Worm (Caenorhabditis elegans) whole organism, L3 larva: ENCODE measurements around the gene col-14.

Experiments
- aly-2 ChIP-seq: fragments of 150-350 bp; optimal IDR thresholded peaks from 2 replicates; lab custom pipeline; 2014; ENCODE audit warnings: missing biosample characterization, missing genetic modification characterization
- ceh-82 ChIP-seq: fragments of 150-350 bp; optimal IDR thresholded peaks from 2 replicates; lab custom pipeline; 2014; ENCODE audit warnings: missing biosample characterization, missing genetic modification characterization
- elt-3 ChIP-seq, 3 experiments: fragments of 150-350 bp in 1 of 3; sonication (generic microtip) in 2 of 3; optimal IDR thresholded peaks; 2 replicates in 2 of 3; 4 replicates in 1 of 3; lab custom pipeline; 2014 to 2017; ENCODE audit warnings: missing biosample characterization in 3 of 3, missing genetic modification characterization in 3 of 3
- fos-1 ChIP-seq: fragments of 150-350 bp; optimal IDR thresholded peaks from 2 replicates; lab custom pipeline; 2014; ENCODE audit warnings: missing biosample characterization, missing genetic modification characterization
- lin-15B ChIP-seq: fragments of 150-350 bp; optimal IDR thresholded peaks from 2 replicates; lab custom pipeline; 2014; ENCODE audit warnings: missing biosample characterization, missing genetic modification characterization
- pha-4 ChIP-seq: fragments of 150-350 bp; optimal IDR thresholded peaks from 2 replicates; lab custom pipeline; 2014; ENCODE audit warnings: missing biosample characterization, missing genetic modification reagents, missing genetic modification characterization
- pqm-1 ChIP-seq: fragments of 150-350 bp; optimal IDR thresholded peaks from 2 replicates; lab custom pipeline; 2017; ENCODE audit warnings: missing biosample characterization, missing genetic modification characterization, inconsistent platforms
- skn-1 ChIP-seq: fragments of 150-350 bp; optimal IDR thresholded peaks from 2 replicates; lab custom pipeline; 2014; ENCODE audit warnings: missing biosample characterization, missing genetic modification characterization
- snpc-4 ChIP-seq: fragments of 150-350 bp; optimal IDR thresholded peaks from 2 replicates; lab custom pipeline; 2014; ENCODE audit warnings: missing biosample characterization, missing genetic modification characterization
- unc-62 ChIP-seq: fragments of 150-350 bp; sonication (generic microtip); optimal IDR thresholded peaks from 4 replicates; lab custom pipeline; 2014; ENCODE audit warnings: missing biosample characterization, missing genetic modification reagents, missing genetic modification characterization

- TF ChIP-seq pha-4 (tag; lab: Kevin White, UChicago) (no peak), pqm-1 (tag; lab: Kevin White, UChicago) (no peak), ceh-82 (tag; lab: Kevin White, UChicago) (no peak), aly-2 (tag; lab: Kevin White, UChicago) (no peak), skn-1 (no peak), lin-15B (no peak), unc-62 (GFP tag; lab: Kevin White, UChicago) (no peak), snpc-4 (tag; lab: Kevin White, UChicago) (no peak), elt-3 (tag; optimal IDR thresholded peaks at IDR 0.05; lab: Kevin White, UChicago) (no peak), fos-1 (no peak)
Measured at ce11 chrIV:7753108-7753507, at the start of gene col-14.
